Worm (Caenorhabditis elegans) whole organism, L1 larva: ENCODE results near the gene K12H6.8.

ENCODE experiments used
- F16B12.6 ChIP-seq: fragments of 150-350 bp; optimal IDR thresholded peaks from 2 replicates; lab custom pipeline; 2014; ENCODE audit warnings: missing biosample characterization, missing genetic modification characterization
- alr-1 ChIP-seq: fragments of 200-800 bp; sonication (Bioruptor generic); optimal IDR thresholded peaks from 2 replicates; lab custom pipeline; 2018; ENCODE audit warnings: borderline replicate concordance, mild to moderate bottlenecking, missing genetic modification characterization, missing compliant biosample characterization
- ceh-63 ChIP-seq: fragments of 200-800 bp; sonication (Bioruptor generic); optimal IDR thresholded peaks from 2 replicates; lab custom pipeline; 2018; ENCODE audit warnings: mild to moderate bottlenecking, missing genetic modification characterization, missing compliant biosample characterization
- ceh-8 ChIP-seq: fragments of 200-800 bp; sonication (Bioruptor generic); optimal IDR thresholded peaks from 2 replicates; lab custom pipeline; 2018; ENCODE audit warnings: mild to moderate bottlenecking, missing genetic modification characterization, moderate library complexity, missing compliant biosample characterization
- ceh-90 ChIP-seq: sonication (generic microtip); optimal IDR thresholded peaks from 2 replicates; lab custom pipeline; 2016; ENCODE audit warnings: missing genetic modification characterization, missing compliant biosample characterization
- ces-1 ChIP-seq: fragments of 150-350 bp; optimal IDR thresholded peaks from 2 replicates; lab custom pipeline; 2014; ENCODE audit warnings: missing biosample characterization, missing genetic modification reagents, missing genetic modification characterization
- efl-1 ChIP-seq, 4 experiments: fragments of 150-350 bp; optimal IDR thresholded peaks in 3 of 4; peaks in 1 of 4; 1 replicate in 1 of 4; 2 replicates in 3 of 4; lab custom pipeline; 2014; ENCODE audit warnings: missing biosample characterization in 2 of 4, missing genetic modification characterization in 2 of 4, missing genetic modification reagents in 2 of 4
- efl-3 ChIP-seq: fragments of 200-800 bp; sonication (Bioruptor generic); optimal IDR thresholded peaks from 2 replicates; lab custom pipeline; 2018; ENCODE audit warnings: mild to moderate bottlenecking, missing genetic modification characterization, missing compliant biosample characterization
- egl-13 ChIP-seq: sonication (generic microtip); optimal IDR thresholded peaks from 2 replicates; lab custom pipeline; 2016; ENCODE audit warnings: missing genotype, missing genetic modification reagents, missing genetic modification characterization, missing compliant biosample characterization
- egl-27 ChIP-seq, 2 experiments: fragments of 150-350 bp in 1 of 2; sonication (generic microtip); optimal IDR thresholded peaks; 3 replicates each; lab custom pipeline; 2017 to 2018; ENCODE audit warnings: missing biosample characterization in 2 of 2, missing genetic modification characterization in 2 of 2, missing genetic modification reagents in 2 of 2
- elt-2 ChIP-seq: sonication (generic microtip); optimal IDR thresholded peaks from 2 replicates; lab custom pipeline; 2016; ENCODE audit warnings: missing genetic modification characterization, mild to moderate bottlenecking, inconsistent platforms, missing compliant biosample characterization, missing genetic modification reagents
- elt-3 ChIP-seq, 6 experiments: fragments of 150-350 bp in 1 of 6; sonication (generic microtip); optimal IDR thresholded peaks; 2 replicates each; lab custom pipeline; 2017 to 2018; ENCODE audit warnings: missing biosample characterization in 6 of 6, missing genetic modification characterization in 6 of 6, inconsistent platforms in 1 of 6
- fos-1 ChIP-seq: fragments of 150-350 bp; optimal IDR thresholded peaks from 2 replicates; lab custom pipeline; 2014; ENCODE audit warnings: missing biosample characterization, missing genetic modification characterization
- hpl-2 ChIP-seq: fragments of 150-350 bp; optimal IDR thresholded peaks from 2 replicates; lab custom pipeline; 2014; ENCODE audit warnings: missing biosample characterization, missing genetic modification reagents, missing genetic modification characterization
- irx-1 ChIP-seq: sonication (generic microtip); optimal IDR thresholded peaks from 2 replicates; lab custom pipeline; 2016; ENCODE audit warnings: missing genetic modification characterization, missing compliant biosample characterization
- isw-1 ChIP-seq: fragments of 200-800 bp; sonication (Bioruptor generic); IDR thresholded peaks from 2 replicates; pipeline ENCODE4 v1.3.6; 2022; ENCODE audit warnings: missing genetic modification characterization, missing compliant biosample characterization
- jun-1 ChIP-seq: fragments of 150-350 bp; optimal IDR thresholded peaks from 2 replicates; lab custom pipeline; 2014; ENCODE audit warnings: missing biosample characterization, missing genetic modification reagents, missing genetic modification characterization
- lin-15B ChIP-seq: fragments of 150-350 bp; sonication (generic microtip); optimal IDR thresholded peaks from 3 replicates; lab custom pipeline; 2014; ENCODE audit warnings: missing biosample characterization, missing genetic modification characterization
- lin-35 ChIP-seq, 2 experiments: fragments of 150-350 bp; optimal IDR thresholded peaks; 2 replicates each; lab custom pipeline; 2014; ENCODE audit warnings: missing biosample characterization in 2 of 2, missing genetic modification characterization in 2 of 2, missing genetic modification reagents in 2 of 2
- lin-39 ChIP-seq: fragments of 150-350 bp; optimal IDR thresholded peaks from 2 replicates; lab custom pipeline; 2014; ENCODE audit warnings: missing biosample characterization, missing genetic modification reagents, missing genetic modification characterization
- lsy-2 ChIP-seq, 2 experiments: fragments of 150-350 bp; optimal IDR thresholded peaks; 2 replicates each; lab custom pipeline; 2014; ENCODE audit warnings: missing biosample characterization in 2 of 2, missing genetic modification characterization in 2 of 2
- mab-9 ChIP-seq: fragments of 200-800 bp; sonication (Bioruptor generic); IDR thresholded peaks from 2 replicates; pipeline ENCODE4 v1.3.6; 2022; ENCODE audit warnings: missing genetic modification reagents, missing genetic modification characterization, missing compliant biosample characterization
- mdl-1 ChIP-seq, 2 experiments: fragments of 150-350 bp; optimal IDR thresholded peaks; 2 replicates each; lab custom pipeline; 2014 to 2017; ENCODE audit warnings: missing biosample characterization in 2 of 2, missing genetic modification characterization in 2 of 2, inconsistent platforms in 1 of 2
- mep-1 ChIP-seq: fragments of 150-350 bp; optimal IDR thresholded peaks from 2 replicates; lab custom pipeline; 2014; ENCODE audit warnings: missing biosample characterization, missing genetic modification characterization
- nhr-237 ChIP-seq: fragments of 150-350 bp; optimal IDR thresholded peaks from 2 replicates; lab custom pipeline; 2014; ENCODE audit warnings: missing biosample characterization, missing genetic modification characterization
- nhr-47 ChIP-seq: sonication (generic microtip); optimal IDR thresholded peaks from 2 replicates; lab custom pipeline; 2016; ENCODE audit warnings: mild to moderate bottlenecking, missing genetic modification characterization, moderate library complexity, missing compliant biosample characterization
- nhr-71 ChIP-seq: sonication (generic microtip); optimal IDR thresholded peaks from 2 replicates; lab custom pipeline; 2016; ENCODE audit warnings: mild to moderate bottlenecking, missing genetic modification characterization, moderate library complexity, missing compliant biosample characterization
- nhr-76 ChIP-seq: sonication (generic microtip); optimal IDR thresholded peaks from 2 replicates; lab custom pipeline; 2017; ENCODE audit warnings: missing biosample characterization, missing genetic modification characterization
- pag-3 ChIP-seq: sonication (generic microtip); optimal IDR thresholded peaks from 2 replicates; lab custom pipeline; 2017; ENCODE audit warnings: missing genetic modification characterization, mild to moderate bottlenecking, missing compliant biosample characterization, antibody characterized with exemption, borderline replicate concordance; ENCODE audit not compliant: insufficient read depth
- pax-3 ChIP-seq: fragments of 200-800 bp; sonication (Bioruptor generic); optimal IDR thresholded peaks from 2 replicates; lab custom pipeline; 2018; ENCODE audit warnings: mild to moderate bottlenecking, missing genetic modification characterization, moderate library complexity, missing compliant biosample characterization
- pqm-1 ChIP-seq: sonication (generic microtip); optimal IDR thresholded peaks from 3 replicates; lab custom pipeline; 2017; ENCODE audit warnings: missing biosample characterization, missing genetic modification characterization
- skn-1 ChIP-seq: fragments of 150-350 bp; optimal IDR thresholded peaks from 2 replicates; lab custom pipeline; 2014; ENCODE audit warnings: missing biosample characterization, missing genetic modification characterization
- snpc-4 ChIP-seq: fragments of 150-350 bp; optimal IDR thresholded peaks from 2 replicates; lab custom pipeline; 2014; ENCODE audit warnings: missing biosample characterization, missing genetic modification characterization
- sox-4 ChIP-seq: sonication (generic microtip); optimal IDR thresholded peaks from 2 replicates; lab custom pipeline; 2016; ENCODE audit warnings: missing genetic modification characterization, missing compliant biosample characterization
- swsn-7 ChIP-seq: sonication (generic microtip); optimal IDR thresholded peaks from 2 replicates; lab custom pipeline; 2016; ENCODE audit warnings: missing genetic modification characterization, missing compliant biosample characterization
- tbx-2 ChIP-seq: sonication (generic microtip); optimal IDR thresholded peaks from 2 replicates; lab custom pipeline; 2016; ENCODE audit warnings: missing genetic modification characterization, missing compliant biosample characterization
- unc-62 ChIP-seq: fragments of 150-350 bp; optimal IDR thresholded peaks from 2 replicates; lab custom pipeline; 2014; ENCODE audit warnings: missing biosample characterization, missing genetic modification reagents, missing genetic modification characterization
- vab-15 ChIP-seq: sonication (generic microtip); optimal IDR thresholded peaks from 2 replicates; lab custom pipeline; 2017; ENCODE audit warnings: missing genotype, mild to moderate bottlenecking, missing genetic modification characterization, missing compliant biosample characterization
- xbp-1 ChIP-seq: sonication (generic microtip); optimal IDR thresholded peaks from 2 replicates; lab custom pipeline; 2016; ENCODE audit warnings: missing genetic modification characterization, missing compliant biosample characterization
- zip-4 ChIP-seq: fragments of 200-800 bp; sonication (Bioruptor generic); optimal IDR thresholded peaks from 2 replicates; lab custom pipeline; 2018; ENCODE audit warnings: mild to moderate bottlenecking, missing genetic modification characterization, moderate library complexity, missing compliant biosample characterization
- ztf-11 ChIP-seq, 2 experiments: sonication (generic microtip); optimal IDR thresholded peaks; 2 replicates each; lab custom pipeline; 2016 to 2017; ENCODE audit warnings: missing genetic modification characterization in 2 of 2, missing biosample characterization in 1 of 2, missing compliant biosample characterization in 1 of 2
- ztf-4 ChIP-seq: fragments of 150-350 bp; optimal IDR thresholded peaks from 2 replicates; lab custom pipeline; 2014; ENCODE audit warnings: missing biosample characterization, missing genetic modification characterization

Gene K12H6.8

ce11 chrII:2787031-2787512 is 40.6 kb upstream of the K12H6.8 start, which contains the start of the genes F08D12.12 and srpa-72 (continued):
- TF ChIP-seq F16B12.6 (tag; lab: Kevin White, UChicago) = peak; percentile 91
- TF ChIP-seq efl-1 (optimal IDR thresholded peaks at IDR 0.05; lab: Kevin White, UChicago) = peak; percentile 56 to 60
- peak; percentile 53 to 95 for TF ChIP-seq efl-1 (GFP tag; optimal IDR thresholded peaks at IDR 0.05 in 1 of 2; lab: Kevin White, UChicago)
- TF ChIP-seq ceh-90 (tag; lab: Kevin White, UChicago) = no peak
- no peak for TF ChIP-seq tbx-2 (tag; lab: Kevin White, UChicago)
- no peak for TF ChIP-seq elt-3 (tag; optimal IDR thresholded peaks at IDR 0.05; lab: Kevin White, UChicago)
- no peak for TF ChIP-seq irx-1 (tag; lab: Kevin White, UChicago)
- TF ChIP-seq fos-1 (tag; lab: Kevin White, UChicago) = no peak
- peak; percentile 29 to 61 for TF ChIP-seq lin-35 (GFP tag; optimal IDR thresholded peaks at IDR 0.05; lab: Kevin White, UChicago)
- TF ChIP-seq sox-4 = no peak
- no peak for TF ChIP-seq ceh-8
- peak; percentile 18; the same call in 1 of the 2 replicates for TF ChIP-seq isw-1 (GFP tag; lab: Robert Waterston, UW)
- no peak for TF ChIP-seq pag-3 (tag; lab: Kevin White, UChicago)
- peak; percentile 26 for TF ChIP-seq vab-15
- no peak for TF ChIP-seq skn-1
- no peak for TF ChIP-seq ztf-11 (tag; optimal IDR thresholded peaks at IDR 0.05; lab: Kevin White, UChicago)
- no peak for TF ChIP-seq hpl-2
- peak; percentile 10 for TF ChIP-seq swsn-7
- no peak for TF ChIP-seq lin-39 (tag; lab: Kevin White, UChicago)
- no peak for TF ChIP-seq nhr-47 (tag; lab: Kevin White, UChicago)
- no peak for TF ChIP-seq ztf-4 (tag; lab: Kevin White, UChicago)
- TF ChIP-seq unc-62 = no peak
- TF ChIP-seq mab-9 = no peak
- no peak for TF ChIP-seq nhr-237
- no peak for TF ChIP-seq pqm-1
- TF ChIP-seq alr-1 (tag; lab: Kevin White, UChicago) = no peak
- no peak for TF ChIP-seq efl-3
- no peak for TF ChIP-seq nhr-71 (tag; lab: Kevin White, UChicago)
- TF ChIP-seq ceh-63 (GFP tag; lab: Kevin White, UChicago) = no peak
- TF ChIP-seq ces-1 = no peak
- TF ChIP-seq nhr-76 (tag; lab: Kevin White, UChicago) = no peak
- no peak for TF ChIP-seq egl-13
- peak in 1 of 2 experiments; percentile 18 for TF ChIP-seq mdl-1 (tag; optimal IDR thresholded peaks at IDR 0.05; lab: Kevin White, UChicago)
- no peak for TF ChIP-seq zip-4 (GFP tag; lab: Kevin White, UChicago)
- TF ChIP-seq mep-1 = no peak
- TF ChIP-seq lin-15B (tag; lab: Kevin White, UChicago) = peak; percentile 15
- no peak for TF ChIP-seq snpc-4 (tag; lab: Kevin White, UChicago)
- TF ChIP-seq egl-27 (tag; optimal IDR thresholded peaks at IDR 0.05; lab: Kevin White, UChicago) = no peak
- TF ChIP-seq lsy-2 (tag; optimal IDR thresholded peaks at IDR 0.05; lab: Kevin White, UChicago) = peak; percentile 36 to 63
- TF ChIP-seq xbp-1 (tag; lab: Kevin White, UChicago) = peak; percentile 27

- TF ChIP-seq jun-1 = no peak
- TF ChIP-seq elt-2 (tag; lab: Kevin White, UChicago) = no peak
- TF ChIP-seq unc-62 = no peak
- TF ChIP-seq tbx-2 (tag; lab: Kevin White, UChicago) = no peak
- no peak for TF ChIP-seq pqm-1
- no peak for TF ChIP-seq zip-4 (GFP tag; lab: Kevin White, UChicago)
- no peak for TF ChIP-seq pax-3 (tag; lab: Kevin White, UChicago)
- no peak for TF ChIP-seq fos-1 (tag; lab: Kevin White, UChicago)
- TF ChIP-seq ceh-63 (GFP tag; lab: Kevin White, UChicago) = no peak
- TF ChIP-seq sox-4 = no peak
- no peak for TF ChIP-seq efl-1 (optimal IDR thresholded peaks at IDR 0.05; lab: Kevin White, UChicago)
- no peak for TF ChIP-seq efl-1 (GFP tag; optimal IDR thresholded peaks at IDR 0.05 in 1 of 2; lab: Kevin White, UChicago)
- no peak for TF ChIP-seq snpc-4 (tag; lab: Kevin White, UChicago)
Observed at ce11 chrII:2787849-2788248, 39.8 kb upstream of the K12H6.8 start.
